Worm (Caenorhabditis elegans) whole organism, L2 larva: Measurements from ENCODE around the gene cisd-1.

Experiments used
- C34F6.9 ChIP-seq: fragments of 150-350 bp; optimal IDR thresholded peaks from 2 replicates; lab custom pipeline; 2014; ENCODE audit warnings: missing biosample characterization, missing genetic modification characterization
- alr-1 ChIP-seq: fragments of 150-350 bp; optimal IDR thresholded peaks from 2 replicates; lab custom pipeline; 2014; ENCODE audit warnings: missing biosample characterization, missing genetic modification characterization
- ama-1 ChIP-seq: fragments of 150-350 bp; optimal IDR thresholded peaks from 2 replicates; lab custom pipeline; 2018; ENCODE audit warnings: inconsistent platforms
- ceh-16 ChIP-seq: fragments of 150-350 bp; optimal IDR thresholded peaks from 2 replicates; lab custom pipeline; 2014; ENCODE audit warnings: missing biosample characterization, missing genetic modification characterization
- ceh-82 ChIP-seq: fragments of 150-350 bp; optimal IDR thresholded peaks from 2 replicates; lab custom pipeline; 2014; ENCODE audit warnings: missing biosample characterization, missing genetic modification characterization
- dmd-4 ChIP-seq: sonication (generic microtip); optimal IDR thresholded peaks from 2 replicates; lab custom pipeline; 2017; ENCODE audit warnings: missing biosample characterization, missing genetic modification characterization
- elt-3 ChIP-seq: sonication (generic microtip); optimal IDR thresholded peaks from 2 replicates; lab custom pipeline; 2017; ENCODE audit warnings: missing biosample characterization, missing genetic modification characterization
- lin-11 ChIP-seq: fragments of 150-350 bp; sonication (generic microtip); optimal IDR thresholded peaks from 2 replicates; lab custom pipeline; 2014; ENCODE audit warnings: missing biosample characterization, missing genetic modification characterization, inconsistent platforms, mixed read lengths
- nhr-12 ChIP-seq: fragments of 150-350 bp; optimal IDR thresholded peaks from 2 replicates; lab custom pipeline; 2014; ENCODE audit warnings: missing biosample characterization, missing genetic modification characterization

DNA sequence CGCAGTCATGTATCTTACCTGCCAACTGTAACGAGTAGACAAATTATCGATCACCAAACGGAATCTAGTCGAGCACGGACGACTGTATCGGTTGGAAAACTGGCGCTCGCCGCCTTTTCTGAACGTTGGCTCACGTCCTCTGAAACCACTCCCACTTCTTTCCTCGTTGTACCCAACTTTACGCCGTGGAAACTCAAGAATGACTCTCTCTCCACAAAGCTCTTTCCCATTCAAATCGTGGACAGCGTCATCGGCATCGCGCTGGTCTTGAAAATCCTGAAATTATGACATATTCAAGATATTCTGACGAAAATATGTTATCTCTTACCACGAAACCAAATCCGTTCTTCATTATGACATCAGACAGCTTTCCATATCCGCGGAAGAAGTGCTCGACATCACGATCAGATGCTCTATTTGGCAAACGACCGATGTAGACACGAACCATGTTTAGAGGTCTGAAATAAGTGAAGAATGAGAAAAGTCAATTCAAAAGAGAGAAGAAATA lies 16.9 kb downstream of the cisd-1 start, which contains the start of gene rsp-2:
- TF ChIP-seq nhr-12 (tag; lab: Kevin White, UChicago) (no peak), lin-11 (tag; lab: Kevin White, UChicago) (no peak), ceh-16 (tag; lab: Kevin White, UChicago) (no peak), ama-1 (lab: Kevin White, UChicago) (no peak), C34F6.9 (tag; lab: Kevin White, UChicago) (no peak), alr-1 (tag; lab: Kevin White, UChicago) (no peak), elt-3 (no peak), dmd-4 (tag; lab: Kevin White, UChicago) (no peak), ceh-82 (tag; lab: Kevin White, UChicago) (no peak)
